Worm (Caenorhabditis elegans) whole organism, L4 larva: ENCODE results near the gene ostb-1.
A peak's percentile ranks its signal among the peaks of the same experiment; 100 is the strongest.

Experiments used
- D1046.2 ChIP-seq: fragments of 200-800 bp; sonication (Bioruptor generic); IDR thresholded peaks from 2 replicates; pipeline ENCODE4 v1.3.6; 2022; ENCODE audit warnings: missing genetic modification characterization, missing compliant biosample characterization
- F10B5.3 ChIP-seq: sonication (generic microtip); optimal IDR thresholded peaks from 2 replicates; lab custom pipeline; 2016; ENCODE audit warnings: mild to moderate bottlenecking, missing genetic modification characterization, missing compliant biosample characterization
- F26F4.8 ChIP-seq: fragments of 200-800 bp; sonication (Bioruptor generic); conservative IDR thresholded peaks from 2 replicates; pipeline ENCODE4 v1.3.6; 2022; ENCODE audit warnings: missing genetic modification characterization, missing compliant biosample characterization
- F44E2.7 ChIP-seq: fragments of 200-800 bp; sonication (Bioruptor generic); IDR thresholded peaks from 2 replicates; pipeline ENCODE4 v2.1.2; 2022; ENCODE audit warnings: missing genetic modification characterization, missing compliant biosample characterization
- T20F7.1 ChIP-seq: fragments of 200-800 bp; sonication (Bioruptor generic); optimal IDR thresholded peaks from 2 replicates; lab custom pipeline; 2018; ENCODE audit warnings: mild to moderate bottlenecking, missing genetic modification characterization, missing compliant biosample characterization
- T26A8.4 ChIP-seq: fragments of 200-800 bp; sonication (Bioruptor generic); IDR thresholded peaks from 2 replicates; pipeline ENCODE4 v1.3.6; 2022; ENCODE audit warnings: missing genetic modification characterization, missing compliant biosample characterization
- Y105C5A.15 ChIP-seq: fragments of 200-800 bp; sonication (Bioruptor generic); IDR thresholded peaks from 2 replicates; pipeline ENCODE4 v1.3.6; 2022; ENCODE audit warnings: missing genetic modification characterization, missing compliant biosample characterization
- Y48G9A.11 ChIP-seq: fragments of 200-800 bp; sonication (Bioruptor generic); IDR thresholded peaks from 2 replicates; pipeline ENCODE4 v1.3.6; 2022; ENCODE audit warnings: missing genetic modification reagents, missing genetic modification characterization, missing compliant biosample characterization
- Y5F2A.4 ChIP-seq: fragments of 200-800 bp; sonication (Bioruptor generic); optimal IDR thresholded peaks from 2 replicates; lab custom pipeline; 2018; ENCODE audit warnings: mild to moderate bottlenecking, missing genetic modification characterization, missing compliant biosample characterization
- ZK337.2 ChIP-seq: fragments of 200-800 bp; sonication (Bioruptor generic); IDR thresholded peaks from 2 replicates; pipeline ENCODE4 v1.3.6; 2022; ENCODE audit warnings: missing genetic modification reagents, missing genetic modification characterization, missing compliant biosample characterization
- aha-1 ChIP-seq: fragments of 150-350 bp; peaks from one replicate; lab custom pipeline; 2014; ENCODE audit warnings: missing biosample characterization, missing genetic modification characterization
- aly-2 ChIP-seq: sonication (generic microtip); optimal IDR thresholded peaks from 2 replicates; lab custom pipeline; 2018; ENCODE audit warnings: missing biosample characterization, missing genetic modification characterization
- ceh-20 ChIP-seq: fragments of 200-800 bp; sonication (Bioruptor generic); IDR thresholded peaks from 2 replicates; pipeline ENCODE4 v1.3.6; 2022; ENCODE audit warnings: missing genetic modification reagents, missing genetic modification characterization, missing compliant biosample characterization
- ceh-82 ChIP-seq: sonication (generic microtip); optimal IDR thresholded peaks from 2 replicates; lab custom pipeline; 2017; ENCODE audit warnings: missing biosample characterization, missing genetic modification characterization
- ces-1 ChIP-seq: fragments of 150-350 bp; sonication (generic microtip); optimal IDR thresholded peaks from 4 replicates; lab custom pipeline; 2014; ENCODE audit warnings: missing biosample characterization, missing genetic modification reagents, missing genetic modification characterization
- cey-2 ChIP-seq: sonication (generic microtip); optimal IDR thresholded peaks from 3 replicates; lab custom pipeline; 2017; ENCODE audit warnings: missing genetic modification characterization, mild to moderate bottlenecking, missing compliant biosample characterization, antibody characterized with exemption, borderline replicate concordance; ENCODE audit not compliant: insufficient read depth
- ctbp-1 ChIP-seq: fragments of 200-800 bp; sonication (Bioruptor generic); IDR thresholded peaks from 2 replicates; pipeline ENCODE4 v1.3.6; 2022; ENCODE audit warnings: missing genetic modification reagents, missing genetic modification characterization, missing compliant biosample characterization
- daf-8 ChIP-seq: fragments of 200-800 bp; sonication (Bioruptor generic); IDR thresholded peaks from 2 replicates; pipeline ENCODE4 v1.3.6; 2022; ENCODE audit warnings: missing genetic modification characterization, missing compliant biosample characterization
- dmd-8 ChIP-seq: fragments of 200-800 bp; sonication (Bioruptor generic); IDR thresholded peaks from 2 replicates; pipeline ENCODE4 v1.3.6; 2022; ENCODE audit warnings: missing genetic modification characterization, missing compliant biosample characterization
- dpl-1 ChIP-seq: fragments of 150-350 bp; optimal IDR thresholded peaks from 2 replicates; lab custom pipeline; 2014; ENCODE audit warnings: missing biosample characterization, missing genetic modification reagents, missing genetic modification characterization
- dve-1 ChIP-seq: sonication (generic microtip); optimal IDR thresholded peaks from 2 replicates; lab custom pipeline; 2017; ENCODE audit warnings: antibody characterized with exemption, mild to moderate bottlenecking, missing genetic modification characterization, missing compliant biosample characterization; ENCODE audit not compliant: insufficient read depth
- egl-27 ChIP-seq: sonication (generic microtip); optimal IDR thresholded peaks from 3 replicates; lab custom pipeline; 2017; ENCODE audit warnings: missing biosample characterization, missing genetic modification reagents, missing genetic modification characterization
- gei-8 ChIP-seq: fragments of 200-800 bp; sonication (Bioruptor generic); optimal IDR thresholded peaks from 2 replicates; lab custom pipeline; 2018; ENCODE audit warnings: mild to moderate bottlenecking, missing genetic modification characterization, missing compliant biosample characterization
- hlh-30 ChIP-seq: sonication (generic microtip); optimal IDR thresholded peaks from 2 replicates; lab custom pipeline; 2017; ENCODE audit warnings: antibody characterized with exemption, mild to moderate bottlenecking, missing genetic modification characterization, missing compliant biosample characterization; ENCODE audit not compliant: insufficient read depth
- hmg-1.1 ChIP-seq: fragments of 200-800 bp; sonication (Bioruptor generic); IDR thresholded peaks from 2 replicates; pipeline ENCODE4 v1.3.6; 2022; ENCODE audit warnings: missing genetic modification reagents, missing genetic modification characterization, missing compliant biosample characterization
- lin-1 ChIP-seq: fragments of 200-800 bp; sonication (Bioruptor generic); IDR thresholded peaks from 2 replicates; pipeline ENCODE4 v1.3.6; 2022; ENCODE audit warnings: missing genetic modification reagents, missing genetic modification characterization, missing compliant biosample characterization
- lin-29 ChIP-seq: fragments of 200-800 bp; sonication (Bioruptor generic); IDR thresholded peaks from 2 replicates; pipeline ENCODE4 v1.3.6; 2022; ENCODE audit warnings: missing genetic modification reagents, missing genetic modification characterization, missing compliant biosample characterization
- lin-38 ChIP-seq: fragments of 200-800 bp; sonication (Bioruptor generic); IDR thresholded peaks from 2 replicates; pipeline ENCODE4 v1.3.6; 2022; ENCODE audit warnings: missing genetic modification reagents, missing genetic modification characterization, missing compliant biosample characterization
- lsy-2 ChIP-seq, 2 experiments: fragments of 150-350 bp in 1 of 2; sonication (generic microtip) in 1 of 2; optimal IDR thresholded peaks; 2 replicates each; lab custom pipeline; 2014 to 2017; ENCODE audit warnings: missing biosample characterization in 2 of 2, missing genetic modification characterization in 2 of 2
- madf-9 ChIP-seq: fragments of 200-800 bp; sonication (Bioruptor generic); conservative IDR thresholded peaks from 2 replicates; pipeline ENCODE4 v1.3.6; 2022; ENCODE audit warnings: missing genetic modification reagents, missing genetic modification characterization, missing compliant biosample characterization
- mdt-29 ChIP-seq: fragments of 200-800 bp; sonication (Bioruptor generic); IDR thresholded peaks from 2 replicates; pipeline ENCODE4 v1.3.6; 2022; ENCODE audit warnings: missing genetic modification reagents, missing genetic modification characterization, missing compliant biosample characterization
- mxl-2 ChIP-seq: fragments of 200-800 bp; sonication (Bioruptor generic); conservative IDR thresholded peaks from 2 replicates; pipeline ENCODE4 v1.3.6; 2022; ENCODE audit warnings: missing genetic modification reagents, missing genetic modification characterization, missing compliant biosample characterization
- mxl-3 ChIP-seq: fragments of 200-800 bp; sonication (Bioruptor generic); optimal IDR thresholded peaks from 2 replicates; lab custom pipeline; 2018; ENCODE audit warnings: mild to moderate bottlenecking, missing genetic modification characterization, missing compliant biosample characterization
- nhr-10 ChIP-seq: fragments of 150-350 bp; optimal IDR thresholded peaks from 2 replicates; lab custom pipeline; 2014; ENCODE audit warnings: missing biosample characterization, missing genetic modification characterization
- nhr-102 ChIP-seq: sonication (generic microtip); optimal IDR thresholded peaks from 2 replicates; lab custom pipeline; 2016; ENCODE audit warnings: mild to moderate bottlenecking, missing genetic modification characterization, moderate library complexity, missing compliant biosample characterization
- nhr-111 ChIP-seq: fragments of 200-800 bp; sonication (Bioruptor generic); optimal IDR thresholded peaks from 2 replicates; lab custom pipeline; 2018; ENCODE audit warnings: mild to moderate bottlenecking, missing genetic modification characterization, missing compliant biosample characterization
- nhr-42 ChIP-seq: fragments of 200-800 bp; sonication (Bioruptor generic); IDR thresholded peaks from 2 replicates; pipeline ENCODE4 v1.3.6; 2022; ENCODE audit warnings: missing genetic modification characterization, missing compliant biosample characterization
- nhr-76 ChIP-seq: fragments of 150-350 bp; optimal IDR thresholded peaks from 2 replicates; lab custom pipeline; 2014; ENCODE audit warnings: missing biosample characterization, missing genetic modification characterization
- nhr-77 ChIP-seq: fragments of 150-350 bp; optimal IDR thresholded peaks from 2 replicates; lab custom pipeline; 2014; ENCODE audit warnings: missing biosample characterization, missing genetic modification characterization
- php-3 ChIP-seq: fragments of 200-800 bp; sonication (Bioruptor generic); IDR thresholded peaks from 2 replicates; pipeline ENCODE4 v1.3.6; 2022; ENCODE audit warnings: missing genetic modification reagents, missing genetic modification characterization, missing compliant biosample characterization
- pqm-1 ChIP-seq: sonication (generic microtip); optimal IDR thresholded peaks from 2 replicates; lab custom pipeline; 2017; ENCODE audit warnings: missing biosample characterization, missing genetic modification characterization
- set-16 ChIP-seq: fragments of 200-800 bp; sonication (Bioruptor generic); IDR thresholded peaks from 2 replicates; pipeline ENCODE4 v1.3.6; 2022; ENCODE audit warnings: missing genetic modification reagents, missing genetic modification characterization, missing compliant biosample characterization
- snpc-1.2 ChIP-seq: fragments of 200-800 bp; sonication (Bioruptor generic); IDR thresholded peaks from 2 replicates; pipeline ENCODE4 v1.3.6; 2022; ENCODE audit warnings: missing genetic modification reagents, missing genetic modification characterization, missing compliant biosample characterization
- snpc-4 ChIP-seq: fragments of 150-350 bp; optimal IDR thresholded peaks from 2 replicates; lab custom pipeline; 2014; ENCODE audit warnings: missing biosample characterization, missing genetic modification characterization
- spr-3 ChIP-seq: fragments of 200-800 bp; sonication (Bioruptor generic); optimal IDR thresholded peaks from 2 replicates; lab custom pipeline; 2018; ENCODE audit warnings: mild to moderate bottlenecking, missing genetic modification characterization, missing compliant biosample characterization
- tag-97 ChIP-seq: fragments of 200-800 bp; sonication (Bioruptor generic); IDR thresholded peaks from 2 replicates; pipeline ENCODE4 v1.3.6; 2022; ENCODE audit warnings: missing genetic modification characterization, missing compliant biosample characterization
- unc-39 ChIP-seq: sonication (generic microtip); optimal IDR thresholded peaks from 2 replicates; lab custom pipeline; 2017; ENCODE audit warnings: missing biosample characterization, missing genetic modification characterization
- unc-62 ChIP-seq, 3 experiments: fragments of 150-350 bp in 1 of 3; sonication (generic microtip); optimal IDR thresholded peaks in 2 of 3; peaks in 1 of 3; 1 replicate in 1 of 3; 2 replicates in 2 of 3; lab custom pipeline; 2014 to 2017; ENCODE audit warnings: missing biosample characterization in 3 of 3, missing genetic modification characterization in 3 of 3, missing genetic modification reagents in 3 of 3, missing genotype in 1 of 3
- zag-1 ChIP-seq: fragments of 150-350 bp; optimal IDR thresholded peaks from 2 replicates; lab custom pipeline; 2014; ENCODE audit warnings: missing biosample characterization, missing genetic modification characterization
- zip-11 ChIP-seq: fragments of 200-800 bp; sonication (Bioruptor generic); IDR thresholded peaks from 2 replicates; pipeline ENCODE4 v1.3.6; 2022; ENCODE audit warnings: missing genetic modification characterization, missing compliant biosample characterization
- zip-2 ChIP-seq: fragments of 150-350 bp; optimal IDR thresholded peaks from 2 replicates; lab custom pipeline; 2014; ENCODE audit warnings: missing biosample characterization, missing genetic modification characterization
- ztf-7 ChIP-seq: fragments of 150-350 bp; optimal IDR thresholded peaks from 2 replicates; lab custom pipeline; 2014; ENCODE audit warnings: missing biosample characterization, missing genetic modification characterization

ostb-1 gene

DNA sequence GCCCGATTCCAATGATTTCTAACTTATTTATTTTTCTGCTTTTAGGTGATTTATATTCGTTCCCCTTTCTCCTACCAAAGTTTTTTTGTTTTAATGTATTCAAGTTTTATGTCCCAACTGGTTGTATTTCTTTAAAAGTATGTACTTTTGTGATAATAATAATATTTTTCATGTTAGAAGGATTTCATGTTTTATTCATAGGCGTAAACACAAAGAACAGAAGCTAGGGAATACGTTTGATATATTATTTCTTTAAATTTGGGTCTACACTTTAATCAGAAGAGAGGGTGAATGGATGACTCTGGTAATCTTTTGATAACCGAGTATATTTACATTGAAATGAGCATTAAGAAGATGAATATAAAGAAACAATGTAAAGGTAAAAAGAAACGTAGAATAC lies 1.8 kb downstream of the ostb-1 start (continued):
- TF ChIP-seq spr-3 (GFP tag; lab: Kevin White, UChicago) = no peak
- no peak for TF ChIP-seq lin-1 (GFP tag; lab: Robert Waterston, UW)
- TF ChIP-seq F26F4.8 (GFP tag; lab: Robert Waterston, UW) = no peak
- no peak for TF ChIP-seq tag-97 (GFP tag; lab: Robert Waterston, UW)
- no peak for TF ChIP-seq F44E2.7 (GFP tag; lab: Robert Waterston, UW)
- TF ChIP-seq mdt-29 (GFP tag; lab: Robert Waterston, UW) = no peak
- no peak for TF ChIP-seq nhr-102
- TF ChIP-seq unc-62 (GFP tag; optimal IDR thresholded peaks at IDR 0.05 in 1 of 2; lab: Kevin White, UChicago) = no peak
- no peak for TF ChIP-seq unc-62 (tag; optimal IDR thresholded peaks at IDR 0.05; lab: Kevin White, UChicago)
- TF ChIP-seq ceh-82 (tag; lab: Kevin White, UChicago) = no peak
- TF ChIP-seq zip-2 (tag; lab: Kevin White, UChicago) = no peak
- no peak for TF ChIP-seq madf-9 (GFP tag; lab: Robert Waterston, UW)
- TF ChIP-seq aly-2 (tag; lab: Kevin White, UChicago) = no peak
- TF ChIP-seq lin-29 (GFP tag; lab: Robert Waterston, UW) = no peak
- TF ChIP-seq daf-8 (GFP tag; lab: Robert Waterston, UW) = no peak
- no peak for TF ChIP-seq ztf-7
- no peak for TF ChIP-seq egl-27 (tag; lab: Kevin White, UChicago)
- no peak for TF ChIP-seq mxl-2
- TF ChIP-seq set-16 (GFP tag; lab: Robert Waterston, UW) = no peak
- no peak for TF ChIP-seq nhr-10 (tag; lab: Kevin White, UChicago)
- no peak for TF ChIP-seq mxl-3 (GFP tag; lab: Kevin White, UChicago)
- TF ChIP-seq cey-2 (tag; lab: Kevin White, UChicago) = no peak
- no peak for TF ChIP-seq dpl-1 (GFP tag; lab: Kevin White, UChicago)
- peak; percentile 28; the same call in 1 of the 2 replicates for TF ChIP-seq Y105C5A.15 (GFP tag; lab: Robert Waterston, UW)
- TF ChIP-seq D1046.2 (GFP tag; lab: Robert Waterston, UW) = no peak
- TF ChIP-seq dmd-8 (GFP tag; lab: Robert Waterston, UW) = no peak
- TF ChIP-seq snpc-4 = no peak
- no peak for TF ChIP-seq php-3 (GFP tag; lab: Robert Waterston, UW)
- TF ChIP-seq F10B5.3 (tag; lab: Kevin White, UChicago) = peak; percentile 9
- TF ChIP-seq unc-39 = no peak
- TF ChIP-seq Y48G9A.11 (GFP tag; lab: Robert Waterston, UW) = no peak
- TF ChIP-seq lin-38 (GFP tag; lab: Robert Waterston, UW) = peak; percentile 46
- no peak for TF ChIP-seq Y5F2A.4
- no peak for TF ChIP-seq ces-1 (GFP tag; lab: Kevin White, UChicago)
- no peak for TF ChIP-seq zag-1 (tag; lab: Kevin White, UChicago)
- TF ChIP-seq lsy-2 (tag; optimal IDR thresholded peaks at IDR 0.05; lab: Kevin White, UChicago) = peak in 1 of 2 experiments; percentile 8
- no peak for TF ChIP-seq pqm-1 (tag; lab: Kevin White, UChicago)
- TF ChIP-seq ZK337.2 (GFP tag; lab: Robert Waterston, UW) = no peak
- no peak for TF ChIP-seq snpc-1.2 (GFP tag; lab: Robert Waterston, UW)
- TF ChIP-seq ceh-20 (GFP tag; lab: Robert Waterston, UW) = no peak
- no peak for TF ChIP-seq nhr-42 (GFP tag; lab: Robert Waterston, UW)
- TF ChIP-seq gei-8 (GFP tag; lab: Kevin White, UChicago) = no peak
- TF ChIP-seq hmg-1.1 (GFP tag; lab: Robert Waterston, UW) = no peak
- TF ChIP-seq nhr-111 (GFP tag; lab: Kevin White, UChicago) = no peak
- no peak for TF ChIP-seq ctbp-1 (GFP tag; lab: Robert Waterston, UW)
- no peak for TF ChIP-seq aha-1 (tag; lab: Kevin White, UChicago)
- TF ChIP-seq zip-11 (GFP tag; lab: Robert Waterston, UW) = no peak
- TF ChIP-seq T26A8.4 (GFP tag; lab: Robert Waterston, UW) = no peak
- TF ChIP-seq nhr-77 (tag; lab: Kevin White, UChicago) = no peak
- no peak for TF ChIP-seq dve-1 (tag; lab: Kevin White, UChicago)
- no peak for TF ChIP-seq nhr-76 (tag; lab: Kevin White, UChicago)
- TF ChIP-seq hlh-30 (tag; lab: Kevin White, UChicago) = no peak
- TF ChIP-seq T20F7.1 (GFP tag; lab: Kevin White, UChicago) = peak; percentile 20
